Fruit fly (Drosophila melanogaster) whole organism, embryonic: ENCODE results near the gene bab2.

Source experiments
- CG1602 ChIP-seq: fragments of 200-800 bp; sonication (Bioruptor generic); optimal IDR thresholded peaks from 3 replicates; lab custom pipeline; 2016; ENCODE audit warnings: missing biosample characterization, missing genetic modification characterization
- CG1792 ChIP-seq: fragments of 200-800 bp; sonication (Bioruptor generic); optimal IDR thresholded peaks from 2 replicates; lab custom pipeline; 2016; ENCODE audit warnings: missing biosample characterization, missing genetic modification characterization
- CG3838 ChIP-seq: fragments of 200-800 bp; sonication (Bioruptor generic); optimal IDR thresholded peaks from 3 replicates; lab custom pipeline; 2016; ENCODE audit warnings: missing biosample characterization, missing genetic modification characterization
- CG9932 ChIP-seq: fragments of 200-800 bp; sonication (Bioruptor generic); IDR thresholded peaks from 2 replicates; pipeline ENCODE4 v1.3.6; 2022; ENCODE audit warnings: missing biosample characterization, missing genetic modification characterization
- ERR ChIP-seq: fragments of 200-800 bp; sonication (Bioruptor generic); optimal IDR thresholded peaks from 2 replicates; lab custom pipeline; 2016; ENCODE audit warnings: missing biosample characterization, missing genetic modification characterization
- Gug ChIP-seq: fragments of 200-800 bp; sonication (Bioruptor generic); IDR thresholded peaks from 4 replicates; pipeline ENCODE4 v1.3.6; 2022; ENCODE audit warnings: missing biosample characterization, missing genetic modification characterization
- Nf-YA ChIP-seq: fragments of 200-800 bp; sonication (Bioruptor generic); IDR thresholded peaks from 2 replicates; pipeline ENCODE4 v1.3.6; 2022; ENCODE audit warnings: missing biosample characterization, missing genetic modification characterization
- bsh ChIP-seq, 2 experiments: fragments of 200-800 bp; sonication (Bioruptor generic); optimal IDR thresholded peaks; 2 replicates each; lab custom pipeline; 2017 to 2018; ENCODE audit warnings: mild to moderate bottlenecking in 2 of 2, missing biosample characterization in 2 of 2, missing genetic modification characterization in 2 of 2, moderate library complexity in 1 of 2
- rib ChIP-seq: fragments of 200-800 bp; sonication (Bioruptor generic); IDR thresholded peaks from 2 replicates; pipeline ENCODE4 v1.3.6; 2022; ENCODE audit warnings: missing biosample characterization, missing genetic modification characterization
- schlank ChIP-seq: fragments of 200-800 bp; sonication (Bioruptor generic); optimal IDR thresholded peaks from 2 replicates; lab custom pipeline; 2018; ENCODE audit warnings: missing biosample characterization, mild to moderate bottlenecking, missing genetic modification characterization
- trem ChIP-seq: fragments of 200-800 bp; optimal IDR thresholded peaks from 3 replicates; lab custom pipeline; 2019; ENCODE audit warnings: missing biosample characterization, mild to moderate bottlenecking, missing genetic modification characterization, moderate library complexity

- TF ChIP-seq CG3838 (GFP tag; lab: Kevin White, UChicago) (no peak), schlank (tag; lab: Kevin White, UChicago) (no peak), CG1792 (GFP tag; lab: Kevin White, UChicago) (no peak), Gug (no peak), ERR (GFP tag; lab: Kevin White, UChicago) (no peak), CG1602 (GFP tag; lab: Kevin White, UChicago) (no peak), trem (tag; lab: Kevin White, UChicago) (no peak), bsh (GFP tag; optimal IDR thresholded peaks at IDR 0.05; lab: Kevin White, UChicago) (no peak), Nf-YA (GFP tag; lab: Robert Waterston, UW) (no peak), CG9932 (GFP tag; lab: Robert Waterston, UW) (no peak), rib (no peak)
Measured at dm6 chr3L:1092253-1092652, 84.8 kb downstream of the bab2 start.
